Worm (Caenorhabditis elegans) whole organism, L3 larva: ENCODE measurements around the gene his-32.
A peak's percentile ranks its signal among the peaks of the same experiment; 100 is the strongest.

Experiments used
- R02D3.7 ChIP-seq: fragments of 150-350 bp; optimal IDR thresholded peaks from 2 replicates; lab custom pipeline; 2014; ENCODE audit warnings: missing biosample characterization, missing genetic modification characterization
- ZK546.5 ChIP-seq: sonication (generic microtip); optimal IDR thresholded peaks from 2 replicates; lab custom pipeline; 2017; ENCODE audit warnings: missing biosample characterization, missing genetic modification characterization
- aly-2 ChIP-seq: fragments of 150-350 bp; optimal IDR thresholded peaks from 2 replicates; lab custom pipeline; 2014; ENCODE audit warnings: missing biosample characterization, missing genetic modification characterization
- ama-1 ChIP-seq: fragments of 150-350 bp; optimal IDR thresholded peaks from 2 replicates; lab custom pipeline; 2018
- ceh-16 ChIP-seq: sonication (generic microtip); optimal IDR thresholded peaks from 2 replicates; lab custom pipeline; 2017; ENCODE audit warnings: missing biosample characterization, missing genetic modification characterization
- ceh-82 ChIP-seq: fragments of 150-350 bp; optimal IDR thresholded peaks from 2 replicates; lab custom pipeline; 2014; ENCODE audit warnings: missing biosample characterization, missing genetic modification characterization
- ceh-9 ChIP-seq: sonication (generic microtip); optimal IDR thresholded peaks from 2 replicates; lab custom pipeline; 2018; ENCODE audit warnings: missing biosample characterization, missing genetic modification characterization
- daf-12 ChIP-seq: fragments of 150-350 bp; optimal IDR thresholded peaks from 2 replicates; lab custom pipeline; 2014; ENCODE audit warnings: missing biosample characterization, missing genetic modification reagents, missing genetic modification characterization
- egl-27 ChIP-seq: sonication (generic microtip); optimal IDR thresholded peaks from 4 replicates; lab custom pipeline; 2017; ENCODE audit warnings: missing biosample characterization, missing genetic modification reagents, missing genetic modification characterization
- egl-5 ChIP-seq: fragments of 150-350 bp; optimal IDR thresholded peaks from 2 replicates; lab custom pipeline; 2017; ENCODE audit warnings: missing biosample characterization, missing genetic modification reagents, missing genetic modification characterization, inconsistent platforms
- elt-1 ChIP-seq: fragments of 150-350 bp; optimal IDR thresholded peaks from 2 replicates; lab custom pipeline; 2014; ENCODE audit warnings: missing biosample characterization, missing genetic modification characterization
- elt-2 ChIP-seq: sonication (generic microtip); optimal IDR thresholded peaks from 2 replicates; lab custom pipeline; 2016; ENCODE audit warnings: missing genetic modification reagents, mild to moderate bottlenecking, missing genetic modification characterization, missing compliant biosample characterization
- elt-3 ChIP-seq, 3 experiments: fragments of 150-350 bp in 1 of 3; sonication (generic microtip) in 2 of 3; optimal IDR thresholded peaks; 2 replicates in 2 of 3; 4 replicates in 1 of 3; lab custom pipeline; 2014 to 2017; ENCODE audit warnings: missing biosample characterization in 3 of 3, missing genetic modification characterization in 3 of 3
- hmg-11 ChIP-seq: sonication (generic microtip); optimal IDR thresholded peaks from 2 replicates; lab custom pipeline; 2016; ENCODE audit warnings: missing genetic modification characterization, missing compliant biosample characterization
- jun-1 ChIP-seq: fragments of 150-350 bp; optimal IDR thresholded peaks from 2 replicates; lab custom pipeline; 2014; ENCODE audit warnings: missing biosample characterization, missing genetic modification reagents, missing genetic modification characterization
- lin-15B ChIP-seq: fragments of 150-350 bp; optimal IDR thresholded peaks from 2 replicates; lab custom pipeline; 2014; ENCODE audit warnings: missing biosample characterization, missing genetic modification characterization
- lin-39 ChIP-seq: fragments of 150-350 bp; optimal IDR thresholded peaks from 2 replicates; lab custom pipeline; 2018; ENCODE audit warnings: missing biosample characterization, missing genetic modification reagents, missing genetic modification characterization
- lsy-12 ChIP-seq: sonication (generic microtip); optimal IDR thresholded peaks from 2 replicates; lab custom pipeline; 2016; ENCODE audit warnings: mild to moderate bottlenecking, missing genetic modification characterization, missing compliant biosample characterization
- mml-1 ChIP-seq: fragments of 150-350 bp; sonication (generic microtip); optimal IDR thresholded peaks from 3 replicates; lab custom pipeline; 2014; ENCODE audit warnings: missing biosample characterization, missing genetic modification characterization
- nfya-1 ChIP-seq: sonication (generic microtip); optimal IDR thresholded peaks from 2 replicates; lab custom pipeline; 2017; ENCODE audit warnings: missing genetic modification characterization, mild to moderate bottlenecking, missing compliant biosample characterization, antibody characterized with exemption, moderate library complexity; ENCODE audit not compliant: insufficient read depth
- nhr-11 ChIP-seq: fragments of 150-350 bp; optimal IDR thresholded peaks from 2 replicates; lab custom pipeline; 2014; ENCODE audit warnings: missing biosample characterization, missing genetic modification characterization
- nhr-12 ChIP-seq: fragments of 150-350 bp; optimal IDR thresholded peaks from 2 replicates; lab custom pipeline; 2014; ENCODE audit warnings: missing biosample characterization, missing genetic modification characterization
- nhr-23 ChIP-seq: fragments of 150-350 bp; optimal IDR thresholded peaks from 2 replicates; lab custom pipeline; 2014; ENCODE audit warnings: missing biosample characterization, missing genetic modification reagents, missing genetic modification characterization
- nhr-25 ChIP-seq: sonication (generic microtip); optimal IDR thresholded peaks from 2 replicates; lab custom pipeline; 2017; ENCODE audit warnings: missing biosample characterization, missing genetic modification characterization
- nhr-43 ChIP-seq: sonication (generic microtip); optimal IDR thresholded peaks from 2 replicates; lab custom pipeline; 2016; ENCODE audit warnings: mild to moderate bottlenecking, missing genetic modification characterization, missing compliant biosample characterization; ENCODE audit not compliant: poor library complexity, severe bottlenecking
- nhr-67 ChIP-seq: fragments of 150-350 bp; optimal IDR thresholded peaks from 2 replicates; lab custom pipeline; 2014; ENCODE audit warnings: missing biosample characterization, missing genetic modification characterization
- nhr-76 ChIP-seq: fragments of 150-350 bp; sonication (generic microtip); optimal IDR thresholded peaks from 5 replicates; lab custom pipeline; 2014; ENCODE audit warnings: missing biosample characterization, missing genetic modification characterization
- nhr-77 ChIP-seq: fragments of 150-350 bp; optimal IDR thresholded peaks from 2 replicates; lab custom pipeline; 2014; ENCODE audit warnings: missing biosample characterization, missing genetic modification characterization
- pha-4 ChIP-seq: fragments of 150-350 bp; optimal IDR thresholded peaks from 2 replicates; lab custom pipeline; 2014; ENCODE audit warnings: missing biosample characterization, missing genetic modification reagents, missing genetic modification characterization
- sea-2 ChIP-seq: fragments of 150-350 bp; sonication (generic microtip); optimal IDR thresholded peaks from 4 replicates; lab custom pipeline; 2014; ENCODE audit warnings: missing biosample characterization, missing genetic modification reagents, missing genetic modification characterization
- unc-39 ChIP-seq: sonication (generic microtip); optimal IDR thresholded peaks from 4 replicates; lab custom pipeline; 2017; ENCODE audit warnings: missing biosample characterization, missing genetic modification characterization
- unc-62 ChIP-seq: fragments of 150-350 bp; sonication (generic microtip); optimal IDR thresholded peaks from 4 replicates; lab custom pipeline; 2014; ENCODE audit warnings: missing biosample characterization, missing genetic modification reagents, missing genetic modification characterization
- ztf-11 ChIP-seq: fragments of 150-350 bp; optimal IDR thresholded peaks from 2 replicates; lab custom pipeline; 2014; ENCODE audit warnings: missing biosample characterization, missing genetic modification characterization

The his-32 gene

ce11 chrIV:8302648-8303161, 31.4 kb upstream of the his-32 start:
- TF ChIP-seq egl-27 = no peak
- peak; percentile 52 for TF ChIP-seq nhr-25
- no peak for TF ChIP-seq nhr-12 (tag; lab: Kevin White, UChicago)
- TF ChIP-seq elt-1 (tag; lab: Kevin White, UChicago) = peak; percentile 8
- TF ChIP-seq lsy-12 (tag; lab: Kevin White, UChicago) = no peak
- TF ChIP-seq ZK546.5 (tag; lab: Kevin White, UChicago) = no peak
- no peak for TF ChIP-seq nhr-76

DNA sequence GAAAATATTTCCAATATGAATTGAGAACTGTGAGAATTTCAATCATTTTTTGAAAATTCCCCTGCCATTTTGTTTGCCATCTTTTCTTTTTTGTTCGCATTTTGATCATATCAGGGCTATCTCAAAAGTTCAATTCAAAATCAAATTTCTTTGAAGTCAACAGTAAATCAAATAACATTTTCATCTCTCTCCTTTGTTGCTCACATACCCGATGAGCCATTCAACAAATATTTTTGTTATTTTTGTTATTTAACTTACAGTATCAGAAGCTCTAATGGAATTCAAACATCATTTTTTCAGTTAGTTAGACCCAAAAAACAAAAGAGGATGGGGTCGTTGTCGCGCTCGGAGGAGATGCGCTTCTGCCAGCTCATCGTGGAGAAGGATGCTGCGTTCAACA, 30.4 kb upstream of the his-32 start, which contains the start of gene vha-5:
Gene vha-5, plus strand, starts transcription at position 301 of the 400 bp plus-strand sequence.
- TF ChIP-seq pha-4 (tag; lab: Kevin White, UChicago) = peak; percentile 9
- no peak for TF ChIP-seq jun-1 (tag; lab: Kevin White, UChicago)

DNA sequence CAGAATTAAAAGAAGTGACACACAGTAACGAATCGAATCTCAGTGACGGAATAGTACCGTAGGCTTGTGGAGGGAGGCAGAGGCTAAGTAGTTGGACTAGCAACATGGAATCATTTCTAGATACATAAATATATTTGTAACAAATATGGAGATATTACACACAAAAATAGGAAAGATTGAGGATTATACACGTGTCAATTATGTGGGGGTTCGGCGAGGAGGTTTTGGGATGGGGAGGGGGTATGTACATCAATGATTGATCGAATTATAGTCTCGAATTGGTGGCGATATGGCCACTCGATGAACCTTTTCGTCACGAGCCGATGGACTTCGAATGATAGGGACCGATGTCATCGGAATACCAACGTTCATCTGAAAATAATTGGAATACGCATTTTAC, 26.7 kb upstream of the his-32 start:
- TF ChIP-seq nhr-12 (tag; lab: Kevin White, UChicago) = no peak
- no peak for TF ChIP-seq daf-12 (tag; lab: Kevin White, UChicago)
- TF ChIP-seq nhr-43 (tag; lab: Kevin White, UChicago) = peak; percentile 37
- TF ChIP-seq ztf-11 (tag; lab: Kevin White, UChicago) = no peak
- no peak for TF ChIP-seq hmg-11 (tag; lab: Kevin White, UChicago)
- no peak for TF ChIP-seq unc-62

DNA sequence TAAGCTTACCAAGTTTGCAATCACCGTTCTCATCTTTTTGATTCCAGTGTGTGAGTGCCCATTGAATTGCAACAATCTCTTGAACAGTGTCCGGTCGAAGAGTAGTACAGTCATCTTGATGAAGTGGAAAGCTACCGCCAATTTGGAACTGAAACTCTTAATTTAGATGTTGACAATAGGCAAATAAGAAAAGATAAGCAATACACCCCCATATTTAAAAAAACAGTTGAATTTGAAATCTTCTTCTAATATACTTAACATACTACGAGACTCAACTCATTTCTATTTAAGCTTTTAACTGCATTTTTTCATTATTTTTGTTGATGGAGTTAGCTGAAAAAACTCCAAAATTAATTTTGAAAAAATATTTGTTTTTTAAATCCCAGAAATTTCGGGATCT, 22.0 kb upstream of the his-32 start:
- TF ChIP-seq ceh-9 (tag; lab: Kevin White, UChicago) (no peak), ama-1 (no peak), jun-1 (tag; lab: Kevin White, UChicago) (no peak), aly-2 (tag; lab: Kevin White, UChicago) (no peak), elt-3 (tag; optimal IDR thresholded peaks at IDR 0.05; lab: Kevin White, UChicago) (no peak), lin-15B (tag; lab: Kevin White, UChicago) (no peak), ceh-16 (tag; lab: Kevin White, UChicago) (no peak), nhr-77 (tag; lab: Kevin White, UChicago) (no peak), egl-5 (tag; lab: Kevin White, UChicago) (no peak), nhr-67 (tag; lab: Kevin White, UChicago) (no peak)

ce11 chrIV:8312846-8313245, 21.3 kb upstream of the his-32 start, which contains the start of gene F35H10.10:
Gene F35H10.10 (minus strand): TSS chrIV:8312946.
- TF ChIP-seq nhr-23 = peak; percentile 21
- no peak for TF ChIP-seq nfya-1 (tag; lab: Kevin White, UChicago)
- TF ChIP-seq, all 47 proteins: peak for 1

DNA sequence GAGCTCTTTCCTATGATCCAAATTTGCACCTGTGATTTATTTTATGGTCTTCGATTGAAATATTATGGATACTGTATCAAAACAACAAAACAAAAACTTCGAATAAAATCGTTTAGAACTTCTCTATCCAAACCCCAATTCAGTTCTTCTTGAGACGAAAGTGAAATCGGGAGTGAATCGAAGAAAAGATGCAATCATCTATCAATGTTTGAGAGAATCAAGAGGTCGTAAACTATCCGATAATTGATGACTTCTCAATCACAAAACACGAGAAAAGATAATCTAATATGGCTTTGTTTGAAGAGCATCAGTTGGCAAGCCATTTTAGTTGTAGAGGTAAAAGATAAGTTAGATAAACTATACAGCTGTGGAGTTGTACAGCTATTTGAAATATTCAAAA, 16.3 kb upstream of the his-32 start:
- TF ChIP-seq nhr-23 = peak; percentile 34
- TF ChIP-seq nhr-77 (tag; lab: Kevin White, UChicago) = no peak
- TF ChIP-seq elt-2 (tag; lab: Kevin White, UChicago) = no peak

DNA sequence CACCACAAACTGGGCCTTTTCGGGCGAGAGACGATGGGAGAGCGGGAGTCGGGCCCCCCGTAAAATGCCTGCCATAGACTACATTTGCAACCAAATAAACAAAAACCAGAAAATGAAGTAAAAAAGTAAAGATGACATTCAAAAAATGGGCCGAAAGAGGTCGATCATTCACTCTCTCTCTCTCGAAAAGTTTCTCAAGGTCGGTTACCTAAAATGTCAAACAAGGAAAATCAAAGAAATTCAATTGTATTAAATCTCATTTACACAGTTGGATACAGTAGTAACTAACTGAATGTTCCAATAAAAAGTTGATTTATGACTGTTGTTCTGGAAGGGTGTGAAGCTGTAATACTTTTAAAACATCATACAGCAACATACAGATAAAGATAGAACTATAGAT, 15.3 kb upstream of the his-32 start:
- peak; percentile 27 for TF ChIP-seq nhr-25
- TF ChIP-seq ceh-82 (tag; lab: Kevin White, UChicago) = no peak

DNA sequence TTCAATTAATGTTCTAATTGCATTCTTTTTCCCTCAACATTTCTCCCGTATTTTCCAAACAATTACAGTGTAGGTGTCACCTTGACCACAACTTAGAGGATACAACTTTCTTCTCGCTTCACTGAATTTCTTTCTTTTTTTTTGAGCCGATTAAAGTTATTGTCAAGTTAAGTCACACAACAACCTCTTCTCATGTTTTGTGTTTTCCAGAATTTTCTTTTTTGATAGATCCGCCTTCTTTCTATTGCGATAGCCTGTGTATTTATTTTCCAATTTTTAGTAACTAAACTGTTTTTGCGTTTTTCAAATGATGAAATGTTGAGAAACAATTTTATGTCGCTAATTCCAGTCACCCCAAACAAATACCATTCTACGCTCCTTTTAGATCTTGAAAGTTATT, 8.4 kb upstream of the his-32 start, which contains the start of gene F35H10.3:
Gene F35H10.3, plus strand, starts transcription at position 301 of the 400 bp plus-strand sequence.
- no peak for TF ChIP-seq unc-39
- TF ChIP-seq jun-1 (tag; lab: Kevin White, UChicago) = no peak
- TF ChIP-seq sea-2 (GFP tag; lab: Kevin White, UChicago) = no peak
- TF ChIP-seq nhr-77 (tag; lab: Kevin White, UChicago) = no peak
- TF ChIP-seq pha-4 (tag; lab: Kevin White, UChicago) = no peak
- no peak for TF ChIP-seq nhr-25
- TF ChIP-seq nhr-11 = no peak
- TF ChIP-seq lin-15B (tag; lab: Kevin White, UChicago) = no peak
- TF ChIP-seq mml-1 (tag; lab: Kevin White, UChicago) = no peak
- no peak for TF ChIP-seq nhr-76
- TF ChIP-seq lin-39 = no peak
- no peak for TF ChIP-seq R02D3.7 (tag; lab: Kevin White, UChicago)
- TF ChIP-seq ama-1 = no peak
